Worm (Caenorhabditis elegans): ENCODE data around the gene Y56A3A.31.
"Not testable (repeated sequence)": the region's sequence is repeated elsewhere in the genome, so short reads cannot be mapped to it uniquely, and the experiment has no call there.

Gene Y56A3A.31

DNA sequence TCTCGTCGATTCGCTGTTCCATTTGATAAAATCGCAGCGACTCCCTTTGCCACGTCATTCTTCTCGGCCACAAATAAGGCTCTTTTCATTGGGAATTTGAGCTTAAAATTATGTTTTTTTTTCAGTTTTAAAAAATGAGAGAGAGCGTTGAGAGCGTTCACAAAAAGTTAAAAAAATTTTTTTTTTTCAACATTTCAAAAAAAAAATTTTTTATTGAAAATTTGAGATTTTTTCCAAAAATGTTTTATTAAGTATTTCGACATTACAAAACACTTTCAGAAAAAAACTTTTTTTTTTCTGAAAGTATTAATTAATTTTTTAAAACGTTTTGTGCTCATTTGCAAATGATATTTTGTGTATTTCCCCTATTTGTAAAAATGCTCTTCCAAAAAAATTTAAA is 14.2 kb upstream of the Y56A3A.31 start, which contains the start of gene top-3:
top-3 (minus strand) TSS at position 101 of the 400 bp plus-strand sequence.
- TF ChIP-seq sdz-12 (GFP tag; optimal IDR thresholded peaks at IDR 0.05) (no peak), lir-3 (tag; optimal IDR thresholded peaks at IDR 0.05) (no peak), cey-2 (tag; optimal IDR thresholded peaks at IDR 0.05; ENCODE audit: borderline replicate concordance, insufficient read depth) (no peak), arid-1 (GFP tag; conservative IDR thresholded peaks at IDR 0.05) (no peak), daf-8 (GFP tag; IDR thresholded peaks at IDR 0.05) (no peak), Y75B8A.6 (GFP tag; IDR thresholded peaks at IDR 0.05) (no peak), ctbp-1 (GFP tag; IDR thresholded peaks at IDR 0.05) (no peak), T26A8.4 (GFP tag; IDR thresholded peaks at IDR 0.05) (no peak), vab-7 (GFP tag; IDR thresholded peaks at IDR 0.05) (no peak), F49E8.2 (tag; optimal IDR thresholded peaks at IDR 0.05; ENCODE audit: borderline replicate concordance) (no peak), lin-29 (GFP tag; IDR thresholded peaks at IDR 0.05) (no peak), nhr-48 (tag; optimal IDR thresholded peaks at IDR 0.05) (no peak), snpc-1.2 (GFP tag; IDR thresholded peaks at IDR 0.05) (no peak), mdl-1 (tag; optimal IDR thresholded peaks at IDR 0.05) (no peak), F44E2.7 (GFP tag; IDR thresholded peaks at IDR 0.05) (no peak), dve-1 (tag; optimal IDR thresholded peaks at IDR 0.05; ENCODE audit: insufficient read depth) (no peak), egl-43 (GFP tag; IDR thresholded peaks at IDR 0.05) (no peak), daf-12 (tag; optimal IDR thresholded peaks at IDR 0.05) (no peak)

DNA sequence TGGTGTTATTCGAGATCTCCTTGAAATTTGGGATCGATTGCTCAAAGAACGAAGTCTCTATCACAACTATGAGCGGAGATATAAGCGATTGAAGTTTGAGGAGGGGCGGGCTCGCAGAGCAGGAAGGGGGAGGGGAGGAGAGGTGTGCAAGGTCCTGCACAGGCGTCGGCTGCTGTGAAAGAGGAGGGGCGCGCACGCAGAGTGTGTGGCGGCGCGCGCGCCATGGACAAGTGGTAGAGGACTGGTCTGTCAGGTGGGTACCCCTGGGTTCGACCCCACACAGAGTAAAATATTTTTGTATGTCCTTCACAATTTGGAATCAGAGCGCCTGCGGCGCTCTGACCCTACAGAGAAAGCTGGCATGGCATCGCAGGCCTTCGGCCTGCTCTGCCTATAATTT is 7.2 kb upstream of the Y56A3A.31 start:
- TF ChIP-seq hmg-1.1 (GFP tag; IDR thresholded peaks at IDR 0.05), result peak; percentile 59
- TF ChIP-seq pha-4 (GFP tag; IDR thresholded peaks at IDR 0.05), result peak; percentile 9; the same call in 1 of the 2 replicates
- TF ChIP-seq pha-4 (tag; optimal IDR thresholded peaks at IDR 0.05), result not testable (repeated sequence)
- peak; percentile 10; the same call in 1 of the 2 replicates for TF ChIP-seq dmd-6 (GFP tag; IDR thresholded peaks at IDR 0.05)
- TF ChIP-seq set-16 (GFP tag; IDR thresholded peaks at IDR 0.05), result peak; percentile 97
- peak; percentile 61; the same call in 1 of the 2 replicates for TF ChIP-seq snpc-1.2 (GFP tag; IDR thresholded peaks at IDR 0.05)
- TF ChIP-seq madf-9 (GFP tag; conservative IDR thresholded peaks at IDR 0.05), result peak; percentile 35; the same call in 1 of the 2 replicates
- TF ChIP-seq arid-1 (GFP tag; conservative IDR thresholded peaks at IDR 0.05), result 0 out of 2 replicates have a peak, but pooled peaks have one; percentile 30
- TF ChIP-seq ceh-44 (GFP tag; IDR thresholded peaks at IDR 0.05), result 0 out of 2 replicates have a peak, but pooled peaks have one; percentile 52
- 0 out of 2 replicates have a peak, but pooled peaks have one; percentile 20 for TF ChIP-seq vab-7 (GFP tag; IDR thresholded peaks at IDR 0.05)
- TF ChIP-seq lin-38 (GFP tag; IDR thresholded peaks at IDR 0.05), result peak; percentile 66
- TF ChIP-seq egl-43 (GFP tag; IDR thresholded peaks at IDR 0.05), result 0 out of 2 replicates have a peak, but pooled peaks have one; percentile 12

DNA sequence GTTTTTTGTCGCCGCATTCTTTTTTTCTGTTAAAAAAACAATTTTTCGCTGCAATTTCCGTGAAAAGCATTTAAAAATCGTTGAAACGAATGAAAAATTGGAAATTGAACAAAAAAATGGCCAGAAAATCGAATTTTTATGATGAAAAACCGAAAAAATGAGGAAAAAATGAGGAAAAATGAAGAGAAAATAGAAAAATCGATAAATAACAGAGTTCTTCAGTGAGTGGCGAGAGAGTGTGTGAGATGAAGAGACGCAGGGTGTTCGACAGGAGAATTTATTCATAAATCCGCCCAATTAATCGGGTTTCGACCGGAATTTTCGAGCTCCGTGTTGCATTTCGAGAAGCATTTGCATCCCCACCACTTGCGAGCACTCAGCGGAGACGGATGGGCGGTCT is 2.9 kb upstream of the Y56A3A.31 start, which contains the start of gene Y56A3A.28:
Y56A3A.28 (minus strand) TSS at position 33 of the 400 bp plus-strand sequence.
- peak in 1 of 2 experiments; percentile 33 for TF ChIP-seq unc-62 (GFP tag; optimal IDR thresholded peaks at IDR 0.05 in 1 of 2)
- no peak for TF ChIP-seq unc-62 (tag; optimal IDR thresholded peaks at IDR 0.05)
- TF ChIP-seq ceh-20 (GFP tag; IDR thresholded peaks at IDR 0.05), result no peak
- TF ChIP-seq spr-1 (tag; optimal IDR thresholded peaks at IDR 0.05), result no peak
- TF ChIP-seq F10B5.3 (tag; optimal IDR thresholded peaks at IDR 0.05), result no peak
- no peak for TF ChIP-seq F26F4.8 (GFP tag; conservative IDR thresholded peaks at IDR 0.05)

DNA sequence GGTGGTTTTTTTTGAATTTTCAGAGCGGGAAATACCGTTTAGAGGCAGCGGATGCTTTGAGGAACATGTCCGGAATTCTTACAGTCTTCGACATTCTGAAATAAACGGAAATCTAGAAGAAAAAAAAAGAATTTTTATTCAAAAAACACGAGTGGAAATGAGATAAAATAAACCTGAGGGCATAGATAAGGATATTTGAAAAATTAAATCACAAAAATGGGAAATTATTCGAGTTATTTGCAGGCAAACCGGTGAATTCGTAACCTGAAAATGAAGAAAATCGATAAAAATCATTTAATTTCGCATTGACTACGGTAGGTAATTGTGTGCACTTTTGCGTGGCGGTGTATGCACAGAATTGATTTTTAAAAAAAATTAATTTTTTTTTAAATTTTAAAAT is 281 bp upstream of the Y56A3A.31 start, which contains the start of gene ung-1:
ung-1 (minus strand) TSS at position 101 of the 400 bp plus-strand sequence.
- TF ChIP-seq zag-1 (tag; optimal IDR thresholded peaks at IDR 0.05), result no peak
- no peak for TF ChIP-seq nhr-102 (tag; optimal IDR thresholded peaks at IDR 0.05)
